Worm (Caenorhabditis elegans) whole organism, late embryonic: Measurements from ENCODE around the gene ZK938.3.

Source experiments
- C38D4.7 ChIP-seq: fragments of 200-800 bp; sonication (Bioruptor generic); optimal IDR thresholded peaks from 2 replicates; lab custom pipeline; 2018; ENCODE audit warnings: mild to moderate bottlenecking, missing genetic modification characterization, moderate library complexity, missing compliant biosample characterization
- F13H6.1 ChIP-seq: sonication (generic microtip); optimal IDR thresholded peaks from 2 replicates; lab custom pipeline; 2016; ENCODE audit warnings: missing genetic modification characterization, missing compliant biosample characterization
- T23F11.4 ChIP-seq: fragments of 200-800 bp; sonication (Bioruptor generic); optimal IDR thresholded peaks from 2 replicates; lab custom pipeline; 2018; ENCODE audit warnings: mild to moderate bottlenecking, missing genetic modification characterization, missing compliant biosample characterization
- Y22D7AL.16 ChIP-seq: sonication (generic microtip); optimal IDR thresholded peaks from 2 replicates; lab custom pipeline; 2016; ENCODE audit warnings: missing genetic modification characterization, missing compliant biosample characterization
- ahr-1 ChIP-seq: sonication (generic microtip); optimal IDR thresholded peaks from 2 replicates; lab custom pipeline; 2016; ENCODE audit warnings: missing genetic modification characterization, missing compliant biosample characterization
- ama-1 ChIP-seq: fragments of 150-350 bp; optimal IDR thresholded peaks from 2 replicates; lab custom pipeline; 2014
- ceh-14 ChIP-seq: sonication (generic microtip); optimal IDR thresholded peaks from 2 replicates; lab custom pipeline; 2016; ENCODE audit warnings: missing genotype, missing genetic modification characterization, missing compliant biosample characterization
- ceh-18 ChIP-seq: sonication (generic microtip); optimal IDR thresholded peaks from 2 replicates; lab custom pipeline; 2016; ENCODE audit warnings: missing genetic modification characterization, missing compliant biosample characterization
- ceh-19 ChIP-seq: fragments of 200-800 bp; sonication (Bioruptor generic); optimal IDR thresholded peaks from 2 replicates; lab custom pipeline; 2018; ENCODE audit warnings: mild to moderate bottlenecking, missing genetic modification characterization, missing compliant biosample characterization
- ceh-22 ChIP-seq: sonication (generic microtip); optimal IDR thresholded peaks from 2 replicates; lab custom pipeline; 2017; ENCODE audit warnings: missing biosample characterization, missing genetic modification characterization
- ceh-24 ChIP-seq: sonication (generic microtip); optimal IDR thresholded peaks from 2 replicates; lab custom pipeline; 2016; ENCODE audit warnings: mild to moderate bottlenecking, missing genetic modification characterization, missing compliant biosample characterization
- ceh-30 ChIP-seq: fragments of 150-350 bp; optimal IDR thresholded peaks from 2 replicates; lab custom pipeline; 2014; ENCODE audit warnings: missing biosample characterization, missing genetic modification characterization
- ceh-34 ChIP-seq: sonication (generic microtip); optimal IDR thresholded peaks from 2 replicates; lab custom pipeline; 2016; ENCODE audit warnings: mild to moderate bottlenecking, missing genetic modification characterization, missing compliant biosample characterization
- ceh-9 ChIP-seq: sonication (generic microtip); optimal IDR thresholded peaks from 2 replicates; lab custom pipeline; 2016; ENCODE audit warnings: mild to moderate bottlenecking, missing genetic modification characterization, inconsistent platforms, missing compliant biosample characterization
- che-1 ChIP-seq: sonication (generic microtip); optimal IDR thresholded peaks from 2 replicates; lab custom pipeline; 2016; ENCODE audit warnings: mild to moderate bottlenecking, missing genetic modification characterization, missing compliant biosample characterization
- dve-1 ChIP-seq: sonication (generic microtip); optimal IDR thresholded peaks from 2 replicates; lab custom pipeline; 2017; ENCODE audit warnings: antibody characterized with exemption, mild to moderate bottlenecking, missing genetic modification characterization, missing compliant biosample characterization
- elt-2 ChIP-seq: sonication (generic microtip); optimal IDR thresholded peaks from 2 replicates; lab custom pipeline; 2016; ENCODE audit warnings: missing genetic modification reagents, missing genetic modification characterization, missing compliant biosample characterization
- elt-4 ChIP-seq: sonication (generic microtip); optimal IDR thresholded peaks from 2 replicates; lab custom pipeline; 2016; ENCODE audit warnings: missing genetic modification characterization, missing compliant biosample characterization
- fax-1 ChIP-seq: sonication (generic microtip); optimal IDR thresholded peaks from 2 replicates; lab custom pipeline; 2016; ENCODE audit warnings: missing genotype, missing genetic modification characterization, missing compliant biosample characterization
- fkh-10 ChIP-seq: fragments of 150-350 bp; optimal IDR thresholded peaks from 2 replicates; lab custom pipeline; 2014; ENCODE audit warnings: missing biosample characterization, missing genetic modification reagents, missing genetic modification characterization
- fkh-6 ChIP-seq: sonication (generic microtip); optimal IDR thresholded peaks from 2 replicates; lab custom pipeline; 2016; ENCODE audit warnings: missing genetic modification characterization, missing compliant biosample characterization
- gmeb-2 ChIP-seq: sonication (generic microtip); optimal IDR thresholded peaks from 2 replicates; lab custom pipeline; 2016; ENCODE audit warnings: missing genetic modification characterization, inconsistent platforms, missing compliant biosample characterization
- hlh-13 ChIP-seq: fragments of 200-800 bp; sonication (Bioruptor generic); optimal IDR thresholded peaks from 2 replicates; lab custom pipeline; 2018; ENCODE audit warnings: mild to moderate bottlenecking, missing genetic modification characterization, missing compliant biosample characterization
- hlh-8 ChIP-seq: sonication (generic microtip); optimal IDR thresholded peaks from 2 replicates; lab custom pipeline; 2016; ENCODE audit warnings: missing genotype, missing genetic modification characterization, missing compliant biosample characterization
- lim-6 ChIP-seq: sonication (generic microtip); optimal IDR thresholded peaks from 2 replicates; lab custom pipeline; 2016; ENCODE audit warnings: missing genetic modification characterization, missing compliant biosample characterization
- lin-11 ChIP-seq: fragments of 200-800 bp; sonication (Bioruptor generic); optimal IDR thresholded peaks from 2 replicates; lab custom pipeline; 2018; ENCODE audit warnings: mild to moderate bottlenecking, missing genetic modification characterization, missing compliant biosample characterization
- madf-2 ChIP-seq: sonication (generic microtip); optimal IDR thresholded peaks from 2 replicates; lab custom pipeline; 2017; ENCODE audit warnings: missing genetic modification characterization, missing compliant biosample characterization
- mec-3 ChIP-seq: sonication (generic microtip); optimal IDR thresholded peaks from 2 replicates; lab custom pipeline; 2016; ENCODE audit warnings: borderline replicate concordance, missing genetic modification characterization, missing compliant biosample characterization
- nhr-11 ChIP-seq: fragments of 150-350 bp; optimal IDR thresholded peaks from 2 replicates; lab custom pipeline; 2014; ENCODE audit warnings: missing biosample characterization, missing genetic modification characterization
- nhr-232 ChIP-seq: sonication (generic microtip); optimal IDR thresholded peaks from 2 replicates; lab custom pipeline; 2016; ENCODE audit warnings: missing genetic modification characterization, missing compliant biosample characterization
- npax-4 ChIP-seq: sonication (generic microtip); optimal IDR thresholded peaks from 2 replicates; lab custom pipeline; 2016; ENCODE audit warnings: missing genetic modification characterization, missing compliant biosample characterization
- pat-9 ChIP-seq: fragments of 200-800 bp; sonication (Bioruptor generic); optimal IDR thresholded peaks from 2 replicates; lab custom pipeline; 2018; ENCODE audit warnings: mild to moderate bottlenecking, missing genetic modification characterization, moderate library complexity, missing compliant biosample characterization
- pax-1 ChIP-seq: fragments of 150-350 bp; optimal IDR thresholded peaks from 2 replicates; lab custom pipeline; 2014; ENCODE audit warnings: missing biosample characterization, missing genetic modification characterization
- pha-2 ChIP-seq: sonication (generic microtip); optimal IDR thresholded peaks from 2 replicates; lab custom pipeline; 2017; ENCODE audit warnings: mild to moderate bottlenecking, missing genetic modification characterization, missing compliant biosample characterization
- pqm-1 ChIP-seq: sonication (generic microtip); optimal IDR thresholded peaks from 2 replicates; lab custom pipeline; 2016; ENCODE audit warnings: missing genetic modification characterization, missing compliant biosample characterization
- ref-2 ChIP-seq: sonication (generic microtip); optimal IDR thresholded peaks from 2 replicates; lab custom pipeline; 2016; ENCODE audit warnings: missing genetic modification characterization, missing compliant biosample characterization
- sdc-2 ChIP-seq: sonication (generic microtip); optimal IDR thresholded peaks from 2 replicates; lab custom pipeline; 2016; ENCODE audit warnings: missing genotype, missing genetic modification characterization, missing compliant biosample characterization
- sox-2 ChIP-seq: fragments of 200-800 bp; sonication (Bioruptor generic); IDR thresholded peaks from 2 replicates; pipeline ENCODE4 v1.3.6; 2022; ENCODE audit warnings: missing genetic modification reagents, missing genetic modification characterization, missing compliant biosample characterization
- syd-9 ChIP-seq: sonication (generic microtip); optimal IDR thresholded peaks from 2 replicates; lab custom pipeline; 2016; ENCODE audit warnings: mild to moderate bottlenecking, missing genetic modification characterization, moderate library complexity, missing compliant biosample characterization
- tbx-2 ChIP-seq: sonication (generic microtip); optimal IDR thresholded peaks from 2 replicates; lab custom pipeline; 2016; ENCODE audit warnings: missing genetic modification characterization, missing compliant biosample characterization
- ttx-3 ChIP-seq: sonication (generic microtip); optimal IDR thresholded peaks from 2 replicates; lab custom pipeline; 2016; ENCODE audit warnings: missing genetic modification reagents, missing genetic modification characterization, missing compliant biosample characterization
- unc-42 ChIP-seq: sonication (generic microtip); optimal IDR thresholded peaks from 2 replicates; lab custom pipeline; 2016; ENCODE audit warnings: missing genotype, missing genetic modification characterization, missing compliant biosample characterization
- unc-86 ChIP-seq: sonication (generic microtip); optimal IDR thresholded peaks from 2 replicates; lab custom pipeline; 2016; ENCODE audit warnings: missing genetic modification characterization, missing compliant biosample characterization
- ztf-16 ChIP-seq: sonication (generic microtip); optimal IDR thresholded peaks from 2 replicates; lab custom pipeline; 2017; ENCODE audit warnings: missing genetic modification characterization, missing compliant biosample characterization

The ZK938.3 gene

DNA sequence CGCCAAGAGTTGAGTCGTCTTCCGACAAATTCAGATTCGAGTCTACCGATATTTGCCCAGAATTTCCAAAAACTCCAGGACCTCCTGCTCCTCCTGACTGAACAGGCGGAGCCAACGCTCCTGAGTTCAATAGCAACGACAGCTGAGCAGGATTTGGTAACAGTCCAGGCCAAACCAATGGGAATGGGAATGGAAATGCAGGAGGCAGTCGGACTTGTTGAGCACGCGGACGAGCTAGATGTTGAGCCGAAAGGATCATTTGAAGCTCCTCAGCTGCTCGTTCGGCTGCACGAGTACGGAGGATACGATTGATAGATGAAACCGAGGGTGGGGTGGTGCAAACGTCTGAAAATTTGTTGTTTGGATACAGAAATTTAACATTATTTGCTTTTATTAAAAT lies 6.8 kb downstream of the ZK938.3 start:
- TF ChIP-seq ceh-9 (no peak), nhr-11 (tag; lab: Kevin White, UChicago) (no peak), ceh-22 (tag; lab: Kevin White, UChicago) (no peak), madf-2 (tag; lab: Kevin White, UChicago) (no peak), lim-6 (tag; lab: Kevin White, UChicago) (no peak), elt-2 (tag; lab: Kevin White, UChicago) (no peak), ceh-19 (no peak), ceh-14 (tag; lab: Kevin White, UChicago) (no peak), tbx-2 (tag; lab: Kevin White, UChicago) (no peak), gmeb-2 (no peak), pax-1 (no peak), dve-1 (tag; lab: Kevin White, UChicago) (no peak), pha-2 (tag; lab: Kevin White, UChicago) (no peak), hlh-8 (no peak), C38D4.7 (no peak), npax-4 (tag; lab: Kevin White, UChicago) (no peak)

DNA sequence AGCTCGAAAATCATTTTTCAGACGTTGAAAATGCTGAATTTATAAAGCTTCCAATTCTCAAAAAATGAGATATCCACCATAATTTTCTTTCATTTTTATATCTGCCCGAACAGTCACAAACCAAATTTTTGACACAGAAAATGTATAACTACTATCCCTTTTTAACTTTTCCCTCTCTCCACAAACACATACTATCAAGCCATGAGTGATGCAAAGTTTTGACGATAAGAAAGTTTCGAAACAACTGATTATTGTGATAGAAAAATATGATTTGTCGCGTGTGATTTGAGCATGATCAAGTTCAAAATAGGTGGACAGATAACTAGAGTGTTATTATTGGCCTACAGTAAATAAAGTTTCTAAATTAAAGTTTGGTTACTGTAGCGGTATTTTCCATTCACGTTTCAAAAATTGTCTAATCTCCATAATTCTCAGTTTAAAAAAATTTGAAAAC lies 26.2 kb downstream of the ZK938.3 start, which contains the start of gene cyp-13A8:
Gene cyp-13A8 (minus strand): TSS at position 51 of the 454 bp plus-strand sequence.
- TF ChIP-seq T23F11.4 (GFP tag; lab: Kevin White, UChicago), result no peak
- peak; percentile 32 for TF ChIP-seq elt-2 (tag; lab: Kevin White, UChicago)

DNA sequence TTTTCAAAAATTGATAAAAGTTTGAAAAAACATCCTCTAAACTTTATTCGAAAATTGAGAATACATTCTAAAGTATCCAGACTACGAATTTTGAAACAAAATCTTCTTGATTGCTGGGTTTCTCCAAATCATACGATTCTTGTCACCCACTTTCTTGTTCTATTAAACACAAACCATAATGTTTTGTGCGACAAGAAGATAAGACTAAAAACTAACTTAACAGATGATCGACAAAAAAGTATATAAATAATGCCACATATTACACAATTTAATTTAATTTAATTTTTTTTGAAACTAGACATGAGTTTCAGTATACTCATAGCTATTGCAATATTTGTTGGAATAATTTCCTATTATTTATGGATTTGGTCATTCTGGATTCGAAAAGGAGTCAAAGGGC lies 30.4 kb downstream of the ZK938.3 start, which contains the start of gene cyp-13A7:
Gene cyp-13A7 (plus strand): TSS at position 301 of the 400 bp plus-strand sequence.
- no peak for TF ChIP-seq nhr-232
- TF ChIP-seq elt-2 (tag; lab: Kevin White, UChicago), result no peak
- TF ChIP-seq lin-11 (tag; lab: Kevin White, UChicago), result no peak
- TF ChIP-seq, all 69 proteins: peak for 0

- no peak for TF ChIP-seq Y22D7AL.16
- TF ChIP-seq pqm-1, result no peak
- no peak for TF ChIP-seq npax-4 (tag; lab: Kevin White, UChicago)
- TF ChIP-seq sdc-2 (tag; lab: Kevin White, UChicago), result no peak
- TF ChIP-seq fkh-10 (GFP tag; lab: Kevin White, UChicago), result no peak
- no peak for TF ChIP-seq fkh-6 (tag; lab: Kevin White, UChicago)
- no peak for TF ChIP-seq ceh-22 (tag; lab: Kevin White, UChicago)
- no peak for TF ChIP-seq ttx-3 (tag; lab: Kevin White, UChicago)
- TF ChIP-seq ceh-34 (tag; lab: Kevin White, UChicago), result no peak
- TF ChIP-seq T23F11.4 (GFP tag; lab: Kevin White, UChicago), result no peak
- no peak for TF ChIP-seq hlh-13
- no peak for TF ChIP-seq ceh-24 (tag; lab: Kevin White, UChicago)
- no peak for TF ChIP-seq hlh-8
- no peak for TF ChIP-seq ceh-30 (tag; lab: Kevin White, UChicago)
- no peak for TF ChIP-seq C38D4.7
- no peak for TF ChIP-seq ahr-1 (tag; lab: Kevin White, UChicago)
- no peak for TF ChIP-seq fax-1 (tag; lab: Kevin White, UChicago)
- TF ChIP-seq pat-9, result no peak
These were observed 31.1 kb downstream of the ZK938.3 start, which contains the start of gene cyp-13A6 for ce11 chrII:9802642-9803041. Gene cyp-13A6, minus strand, starts transcription at chrII:9802821.

- TF ChIP-seq hlh-13, result no peak
- TF ChIP-seq unc-42 (tag; lab: Kevin White, UChicago), result no peak
- TF ChIP-seq elt-4 (tag; lab: Kevin White, UChicago), result no peak
- TF ChIP-seq ztf-16 (tag; lab: Kevin White, UChicago), result no peak
- TF ChIP-seq che-1 (tag; lab: Kevin White, UChicago), result no peak
- no peak for TF ChIP-seq sdc-2 (tag; lab: Kevin White, UChicago)
- TF ChIP-seq unc-86 (tag; lab: Kevin White, UChicago), result no peak
- no peak for TF ChIP-seq sox-2
- no peak for TF ChIP-seq ama-1 (lab: Kevin White, UChicago)
- no peak for TF ChIP-seq C38D4.7
- TF ChIP-seq F13H6.1 (tag; lab: Kevin White, UChicago), result no peak
- no peak for TF ChIP-seq lin-11 (tag; lab: Kevin White, UChicago)
- no peak for TF ChIP-seq mec-3
- TF ChIP-seq ceh-30 (tag; lab: Kevin White, UChicago), result no peak
- no peak for TF ChIP-seq ceh-18 (tag; lab: Kevin White, UChicago)
- no peak for TF ChIP-seq ref-2 (tag; lab: Kevin White, UChicago)
- TF ChIP-seq syd-9, result no peak
These were observed 33.5 kb downstream of the ZK938.3 start, which contains the start of gene cyp-13A5 for ce11 chrII:9800251-9800650. Gene cyp-13A5, minus strand, starts transcription at chrII:9800362.
